Worm (Caenorhabditis elegans) whole organism, L1 larva: ENCODE measurements around the gene acs-7.
A peak's percentile ranks its signal among the peaks of the same experiment; 100 is the strongest.

Experiments used
- C04F5.9 ChIP-seq: sonication (generic microtip); optimal IDR thresholded peaks from 2 replicates; lab custom pipeline; 2016; ENCODE audit warnings: missing genetic modification characterization, missing compliant biosample characterization
- C34B4.2 ChIP-seq: sonication (generic microtip); optimal IDR thresholded peaks from 2 replicates; lab custom pipeline; 2017; ENCODE audit warnings: mild to moderate bottlenecking, missing genetic modification characterization, missing compliant biosample characterization
- F16B12.6 ChIP-seq: fragments of 150-350 bp; optimal IDR thresholded peaks from 2 replicates; lab custom pipeline; 2014; ENCODE audit warnings: missing biosample characterization, missing genetic modification characterization
- aha-1 ChIP-seq: fragments of 150-350 bp; optimal IDR thresholded peaks from 2 replicates; lab custom pipeline; 2014; ENCODE audit warnings: missing biosample characterization, missing genetic modification characterization
- blmp-1 ChIP-seq: fragments of 150-350 bp; optimal IDR thresholded peaks from 2 replicates; lab custom pipeline; 2014; ENCODE audit warnings: missing biosample characterization, missing genetic modification characterization
- ceh-8 ChIP-seq: fragments of 200-800 bp; sonication (Bioruptor generic); optimal IDR thresholded peaks from 2 replicates; lab custom pipeline; 2018; ENCODE audit warnings: mild to moderate bottlenecking, missing genetic modification characterization, moderate library complexity, missing compliant biosample characterization
- ceh-82 ChIP-seq, 3 experiments: fragments of 150-350 bp in 1 of 3; sonication (generic microtip) in 2 of 3; optimal IDR thresholded peaks; 2 replicates each; lab custom pipeline; 2014 to 2017; ENCODE audit warnings: missing biosample characterization in 3 of 3, missing genetic modification characterization in 3 of 3
- ceh-88 ChIP-seq: fragments of 200-800 bp; sonication (Bioruptor generic); IDR thresholded peaks from 2 replicates; pipeline ENCODE4 v1.3.6; 2022; ENCODE audit warnings: missing genetic modification characterization, missing compliant biosample characterization
- ceh-90 ChIP-seq: sonication (generic microtip); optimal IDR thresholded peaks from 2 replicates; lab custom pipeline; 2016; ENCODE audit warnings: missing genetic modification characterization, missing compliant biosample characterization
- efl-1 ChIP-seq, 4 experiments: fragments of 150-350 bp; optimal IDR thresholded peaks in 3 of 4; peaks in 1 of 4; 1 replicate in 1 of 4; 2 replicates in 3 of 4; lab custom pipeline; 2014; ENCODE audit warnings: missing biosample characterization in 2 of 4, missing genetic modification characterization in 2 of 4, missing genetic modification reagents in 2 of 4
- efl-3 ChIP-seq: fragments of 200-800 bp; sonication (Bioruptor generic); optimal IDR thresholded peaks from 2 replicates; lab custom pipeline; 2018; ENCODE audit warnings: mild to moderate bottlenecking, missing genetic modification characterization, missing compliant biosample characterization
- egl-13 ChIP-seq: sonication (generic microtip); optimal IDR thresholded peaks from 2 replicates; lab custom pipeline; 2016; ENCODE audit warnings: missing genotype, missing genetic modification reagents, missing genetic modification characterization, missing compliant biosample characterization
- elt-3 ChIP-seq, 6 experiments: fragments of 150-350 bp in 1 of 6; sonication (generic microtip); optimal IDR thresholded peaks; 2 replicates each; lab custom pipeline; 2017 to 2018; ENCODE audit warnings: missing biosample characterization in 6 of 6, missing genetic modification characterization in 6 of 6, inconsistent platforms in 1 of 6
- ets-5 ChIP-seq: fragments of 200-800 bp; sonication (Bioruptor generic); IDR thresholded peaks from 2 replicates; pipeline ENCODE4 v1.3.6; 2022; ENCODE audit warnings: missing genetic modification characterization, missing compliant biosample characterization
- fkh-4 ChIP-seq: sonication (generic microtip); optimal IDR thresholded peaks from 2 replicates; lab custom pipeline; 2016; ENCODE audit warnings: missing compliant biosample characterization, missing genetic modification characterization, borderline replicate concordance
- fos-1 ChIP-seq: fragments of 150-350 bp; optimal IDR thresholded peaks from 2 replicates; lab custom pipeline; 2014; ENCODE audit warnings: missing biosample characterization, missing genetic modification characterization
- grh-1 ChIP-seq: fragments of 200-800 bp; sonication (Bioruptor generic); IDR thresholded peaks from 2 replicates; pipeline ENCODE4 v1.3.6; 2022; ENCODE audit warnings: missing genetic modification reagents, missing genetic modification characterization, missing compliant biosample characterization
- hlh-4 ChIP-seq: sonication (generic microtip); optimal IDR thresholded peaks from 2 replicates; lab custom pipeline; 2016; ENCODE audit warnings: mild to moderate bottlenecking, missing genetic modification characterization, missing compliant biosample characterization
- hpl-2 ChIP-seq: fragments of 150-350 bp; optimal IDR thresholded peaks from 2 replicates; lab custom pipeline; 2014; ENCODE audit warnings: missing biosample characterization, missing genetic modification reagents, missing genetic modification characterization
- irx-1 ChIP-seq: sonication (generic microtip); optimal IDR thresholded peaks from 2 replicates; lab custom pipeline; 2016; ENCODE audit warnings: missing genetic modification characterization, missing compliant biosample characterization
- jun-1 ChIP-seq: fragments of 150-350 bp; optimal IDR thresholded peaks from 2 replicates; lab custom pipeline; 2014; ENCODE audit warnings: missing biosample characterization, missing genetic modification reagents, missing genetic modification characterization
- lin-13 ChIP-seq: fragments of 150-350 bp; optimal IDR thresholded peaks from 2 replicates; lab custom pipeline; 2014; ENCODE audit warnings: missing biosample characterization, missing genetic modification reagents, missing genetic modification characterization
- lin-14 ChIP-seq: fragments of 200-800 bp; sonication (Bioruptor generic); optimal IDR thresholded peaks from 2 replicates; lab custom pipeline; 2018; ENCODE audit warnings: mild to moderate bottlenecking, missing genetic modification characterization, moderate library complexity, missing compliant biosample characterization
- lin-15B ChIP-seq: fragments of 150-350 bp; sonication (generic microtip); optimal IDR thresholded peaks from 3 replicates; lab custom pipeline; 2014; ENCODE audit warnings: missing biosample characterization, missing genetic modification characterization
- lir-3 ChIP-seq: sonication (generic microtip); optimal IDR thresholded peaks from 2 replicates; lab custom pipeline; 2016; ENCODE audit warnings: mild to moderate bottlenecking, missing genetic modification characterization, moderate library complexity, missing compliant biosample characterization; ENCODE audit not compliant: poor library complexity
- lsy-2 ChIP-seq, 2 experiments: fragments of 150-350 bp; optimal IDR thresholded peaks; 2 replicates each; lab custom pipeline; 2014; ENCODE audit warnings: missing biosample characterization in 2 of 2, missing genetic modification characterization in 2 of 2
- mdl-1 ChIP-seq, 2 experiments: fragments of 150-350 bp; optimal IDR thresholded peaks; 2 replicates each; lab custom pipeline; 2014 to 2017; ENCODE audit warnings: missing biosample characterization in 2 of 2, missing genetic modification characterization in 2 of 2, inconsistent platforms in 1 of 2
- mef-2 ChIP-seq: fragments of 150-350 bp; optimal IDR thresholded peaks from 2 replicates; lab custom pipeline; 2014; ENCODE audit warnings: missing biosample characterization, missing genetic modification characterization
- mep-1 ChIP-seq: fragments of 150-350 bp; optimal IDR thresholded peaks from 2 replicates; lab custom pipeline; 2014; ENCODE audit warnings: missing biosample characterization, missing genetic modification characterization
- nhr-19 ChIP-seq: fragments of 200-800 bp; sonication (Bioruptor generic); conservative IDR thresholded peaks from 2 replicates; pipeline ENCODE4 v1.3.6; 2022; ENCODE audit warnings: missing genetic modification characterization, missing compliant biosample characterization
- nhr-71 ChIP-seq: sonication (generic microtip); optimal IDR thresholded peaks from 2 replicates; lab custom pipeline; 2016; ENCODE audit warnings: mild to moderate bottlenecking, missing genetic modification characterization, moderate library complexity, missing compliant biosample characterization
- nhr-76 ChIP-seq: sonication (generic microtip); optimal IDR thresholded peaks from 2 replicates; lab custom pipeline; 2017; ENCODE audit warnings: missing biosample characterization, missing genetic modification characterization
- nhr-77 ChIP-seq: fragments of 150-350 bp; optimal IDR thresholded peaks from 2 replicates; lab custom pipeline; 2014; ENCODE audit warnings: missing biosample characterization, missing genetic modification characterization
- nhr-84 ChIP-seq: sonication (generic microtip); optimal IDR thresholded peaks from 2 replicates; lab custom pipeline; 2017; ENCODE audit warnings: missing biosample characterization, missing genetic modification characterization
- nhr-85 ChIP-seq: sonication (generic microtip); peaks from one replicate; lab custom pipeline; 2016; ENCODE audit warnings: missing genetic modification characterization, inconsistent platforms, missing compliant biosample characterization
- rnt-1 ChIP-seq: sonication (generic microtip); optimal IDR thresholded peaks from 2 replicates; lab custom pipeline; 2016; ENCODE audit warnings: mild to moderate bottlenecking, missing genetic modification characterization, moderate library complexity, missing compliant biosample characterization
- snu-23 ChIP-seq: sonication (generic microtip); optimal IDR thresholded peaks from 2 replicates; lab custom pipeline; 2016; ENCODE audit warnings: missing genetic modification characterization, missing compliant biosample characterization
- sptf-1 ChIP-seq: fragments of 150-350 bp; optimal IDR thresholded peaks from 2 replicates; lab custom pipeline; 2014; ENCODE audit warnings: missing biosample characterization, missing genetic modification characterization
- tlp-1 ChIP-seq: fragments of 150-350 bp; optimal IDR thresholded peaks from 2 replicates; lab custom pipeline; 2014; ENCODE audit warnings: missing biosample characterization, missing genetic modification characterization
- unc-130 ChIP-seq: fragments of 150-350 bp; optimal IDR thresholded peaks from 2 replicates; lab custom pipeline; 2017; ENCODE audit warnings: missing biosample characterization, missing genetic modification characterization, inconsistent platforms
- unc-30 ChIP-seq: sonication (generic microtip); optimal IDR thresholded peaks from 2 replicates; lab custom pipeline; 2017; ENCODE audit warnings: missing biosample characterization, missing genetic modification characterization
- unc-86 ChIP-seq: sonication (generic microtip); optimal IDR thresholded peaks from 2 replicates; lab custom pipeline; 2016; ENCODE audit warnings: missing genetic modification characterization, missing compliant biosample characterization
- unc-98 ChIP-seq: fragments of 200-800 bp; sonication (Bioruptor generic); IDR thresholded peaks from 2 replicates; pipeline ENCODE4 v1.3.6; 2022; ENCODE audit warnings: missing genetic modification characterization, missing compliant biosample characterization
- zag-1 ChIP-seq: fragments of 150-350 bp; optimal IDR thresholded peaks from 2 replicates; lab custom pipeline; 2014; ENCODE audit warnings: missing biosample characterization, missing genetic modification characterization

acs-7 gene

ce11 chrII:9283668-9284357, 8.0 kb upstream of the acs-7 start (continued):
- TF ChIP-seq unc-130 (tag; lab: Kevin White, UChicago): peak; percentile 97
- TF ChIP-seq ceh-90: no peak
- no peak for TF ChIP-seq aha-1
- TF ChIP-seq tlp-1 (tag; lab: Kevin White, UChicago): no peak
- TF ChIP-seq fos-1 (tag; lab: Kevin White, UChicago): no peak
- TF ChIP-seq unc-30 (tag; lab: Kevin White, UChicago): no peak
- TF ChIP-seq nhr-71 (tag; lab: Kevin White, UChicago): peak; percentile 95
- TF ChIP-seq hpl-2: no peak
- peak; percentile 86 for TF ChIP-seq snu-23 (GFP tag; lab: Kevin White, UChicago)
- TF ChIP-seq nhr-19 (GFP tag; lab: Robert Waterston, UW): peak; percentile 86
- peak in 1 of 2 experiments; percentile 98 for TF ChIP-seq mdl-1 (tag; optimal IDR thresholded peaks at IDR 0.05; lab: Kevin White, UChicago)
- peak; percentile 57 for TF ChIP-seq irx-1 (tag; lab: Kevin White, UChicago)
- no peak for TF ChIP-seq zag-1 (tag; lab: Kevin White, UChicago)
- TF ChIP-seq jun-1 (tag; lab: Kevin White, UChicago): peak; percentile 73
- no peak for TF ChIP-seq sptf-1 (tag; lab: Kevin White, UChicago)
- no peak for TF ChIP-seq C34B4.2
- no peak for TF ChIP-seq ceh-82 (tag; optimal IDR thresholded peaks at IDR 0.05; lab: Kevin White, UChicago)
- TF ChIP-seq lin-15B: no peak
- peak; percentile 81 for TF ChIP-seq mep-1 (tag; lab: Kevin White, UChicago)
- TF ChIP-seq C04F5.9 (tag; lab: Kevin White, UChicago): no peak
- TF ChIP-seq egl-13 (tag; lab: Kevin White, UChicago): no peak
- TF ChIP-seq F16B12.6 (tag; lab: Kevin White, UChicago): no peak
- TF ChIP-seq ets-5: no peak
- TF ChIP-seq lin-13 (GFP tag; lab: Kevin White, UChicago): peak; percentile 69
- peak; percentile 78 to 87 for TF ChIP-seq lsy-2 (tag; optimal IDR thresholded peaks at IDR 0.05; lab: Kevin White, UChicago)
- no peak for TF ChIP-seq fkh-4 (tag; lab: Kevin White, UChicago)
- no peak for TF ChIP-seq unc-98 (GFP tag; lab: Robert Waterston, UW)
- no peak for TF ChIP-seq nhr-76 (tag; lab: Kevin White, UChicago)
- TF ChIP-seq nhr-77: no peak
- TF ChIP-seq ceh-88 (GFP tag; lab: Robert Waterston, UW): peak; percentile 50; the same call in 1 of the 2 replicates
- no peak for TF ChIP-seq unc-86 (tag; lab: Kevin White, UChicago)
- TF ChIP-seq nhr-84 (tag; lab: Kevin White, UChicago): no peak
- peak; percentile 69 for TF ChIP-seq lir-3 (tag; lab: Kevin White, UChicago)
- no peak for TF ChIP-seq ceh-8 (GFP tag; lab: Kevin White, UChicago)
- no peak for TF ChIP-seq hlh-4 (tag; lab: Kevin White, UChicago)
- TF ChIP-seq mef-2 (tag; lab: Kevin White, UChicago): no peak
- peak; percentile 46 for TF ChIP-seq grh-1 (GFP tag; lab: Robert Waterston, UW)

ce11 chrII:9284358-9285170, 7.3 kb upstream of the acs-7 start:
- TF ChIP-seq lin-14 (GFP tag; lab: Kevin White, UChicago): peak; percentile 16
- TF ChIP-seq fkh-4 (tag; lab: Kevin White, UChicago): no peak
- TF ChIP-seq lsy-2 (tag; optimal IDR thresholded peaks at IDR 0.05; lab: Kevin White, UChicago): peak in 1 of 2 experiments; percentile 55
- TF ChIP-seq rnt-1 (tag; lab: Kevin White, UChicago): peak; percentile 21
- TF ChIP-seq efl-1 (optimal IDR thresholded peaks at IDR 0.05; lab: Kevin White, UChicago): no peak
- TF ChIP-seq efl-1 (GFP tag; optimal IDR thresholded peaks at IDR 0.05 in 1 of 2; lab: Kevin White, UChicago): peak in 1 of 2 experiments; percentile 64
- peak in 2 of 6 experiments; percentile 40 to 47 for TF ChIP-seq elt-3 (tag; optimal IDR thresholded peaks at IDR 0.05; lab: Kevin White, UChicago)
- TF ChIP-seq nhr-85 (tag; lab: Kevin White, UChicago): peak; percentile 66
- TF ChIP-seq blmp-1 (tag; lab: Kevin White, UChicago): peak; percentile 42
- no peak for TF ChIP-seq ceh-82 (tag; optimal IDR thresholded peaks at IDR 0.05; lab: Kevin White, UChicago)
- peak; percentile 5 for TF ChIP-seq jun-1 (tag; lab: Kevin White, UChicago)
- TF ChIP-seq efl-3 (GFP tag; lab: Kevin White, UChicago): peak; percentile 25
- no peak for TF ChIP-seq mef-2 (tag; lab: Kevin White, UChicago)
- TF ChIP-seq mep-1 (tag; lab: Kevin White, UChicago): peak; percentile 26
- TF ChIP-seq, all 84 proteins: peak for 10
